Fruit fly (Drosophila melanogaster): Measurements from ENCODE around the gene Mst87F.
A peak's percentile ranks its signal among the peaks of the same experiment; 100 is the strongest.

Gene Mst87F

dm6 chr3R:13820483-13820882 is 7.3 kb downstream of the Mst87F start (continued):
- TF ChIP-seq corto (GFP tag; optimal IDR thresholded peaks at IDR 0.05) (no peak), psq (GFP tag; optimal IDR thresholded peaks at IDR 0.05) (no peak), CG17361 (GFP tag; IDR thresholded peaks at IDR 0.05) (no peak), zfh1 (GFP tag; IDR thresholded peaks at IDR 0.05) (no peak), ranshi (GFP tag; IDR thresholded peaks at IDR 0.05) (no peak), Ada2b (GFP tag; IDR thresholded peaks at IDR 0.05) (no peak), CG10979 (tag; optimal IDR thresholded peaks at IDR 0.05) (no peak), Atf-2 (GFP tag; optimal IDR thresholded peaks at IDR 0.05) (no peak), GATAe (GFP tag; conservative IDR thresholded peaks at IDR 0.05) (no peak), CG12744 (GFP tag; optimal IDR thresholded peaks at IDR 0.05) (no peak), Hmr (GFP tag; optimal IDR thresholded peaks at IDR 0.05) (no peak), exex (tag; optimal IDR thresholded peaks at IDR 0.05) (no peak), dimm (GFP tag; IDR thresholded peaks at IDR 0.05) (no peak), lab (GFP tag; optimal IDR thresholded peaks at IDR 0.05) (peak; percentile 11), Nf-YC (tag; optimal IDR thresholded peaks at IDR 0.05) (no peak), dm (GFP tag; optimal IDR thresholded peaks at IDR 0.05) (no peak), CG31441 (GFP tag; IDR thresholded peaks at IDR 0.05) (0 out of 2 replicates have a peak, but pooled peaks have one; percentile 13), CG5180 (GFP tag; optimal IDR thresholded peaks at IDR 0.05) (no peak), Mes4 (GFP tag; optimal IDR thresholded peaks at IDR 0.05) (no peak), gsb (GFP tag; IDR thresholded peaks at IDR 0.05) (no peak), croc (GFP tag; conservative IDR thresholded peaks at IDR 0.05) (no peak), CG10147 (GFP tag; optimal IDR thresholded peaks at IDR 0.05) (no peak), ewg (GFP tag; optimal IDR thresholded peaks at IDR 0.05) (no peak), CG34224 (GFP tag; IDR thresholded peaks at IDR 0.05; ENCODE audit: partially characterized antibody) (no peak), crol (GFP tag; IDR thresholded peaks at IDR 0.05) (no peak), Awh (GFP tag; IDR thresholded peaks at IDR 0.05) (no peak), CG30403 (GFP tag; optimal IDR thresholded peaks at IDR 0.05) (no peak), CG3281 (GFP tag; optimal IDR thresholded peaks at IDR 0.05) (no peak), Neu2 (GFP tag; optimal IDR thresholded peaks at IDR 0.05; ENCODE audit: borderline replicate concordance) (no peak)

DNA sequence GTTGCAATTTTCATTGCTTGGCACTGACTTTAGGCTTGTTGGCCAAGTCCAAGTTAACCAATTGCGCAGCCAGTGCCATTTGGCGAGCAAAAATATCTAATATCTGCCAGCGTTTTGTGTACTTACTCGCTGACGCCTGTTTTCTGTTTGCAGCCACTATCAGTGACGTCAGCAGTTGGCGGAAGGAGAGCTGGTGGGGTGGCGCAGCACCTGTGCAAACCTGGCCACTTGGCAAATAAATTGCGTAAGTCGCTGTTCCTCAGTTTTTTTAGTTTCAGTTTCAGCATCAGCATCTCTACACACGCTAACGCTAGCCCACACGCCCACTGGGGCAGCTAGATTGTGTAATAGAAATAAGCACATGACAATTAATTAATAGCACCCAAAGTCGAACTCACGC is 8.8 kb downstream of the Mst87F start:
- 0 out of 3 replicates have a peak, but pooled peaks have one; percentile 26 for TF ChIP-seq ci (GFP tag; IDR thresholded peaks at IDR 0.05)
- no peak for TF ChIP-seq sr (GFP tag; IDR thresholded peaks at IDR 0.05)
- TF ChIP-seq Camta (GFP tag; optimal IDR thresholded peaks at IDR 0.05) = no peak
- TF ChIP-seq CG15514 (GFP tag; optimal IDR thresholded peaks at IDR 0.05) = peak; percentile 19
- no peak for TF ChIP-seq CG8290 (GFP tag; optimal IDR thresholded peaks at IDR 0.05)
- peak in 1 of 2 experiments; percentile 19 for TF ChIP-seq CG8290 (tag; optimal IDR thresholded peaks at IDR 0.05)
- peak; percentile 50 for TF ChIP-seq CG18599 (GFP tag; optimal IDR thresholded peaks at IDR 0.05)
- TF ChIP-seq slbo (GFP tag; IDR thresholded peaks at IDR 0.05) = 0 out of 2 replicates have a peak, but pooled peaks have one; percentile 26
- 0 out of 2 replicates have a peak, but pooled peaks have one; percentile 9 for TF ChIP-seq CG4730 (GFP tag; IDR thresholded peaks at IDR 0.05)
- TF ChIP-seq Med (GFP tag) = peak; percentile 37
- no peak for TF ChIP-seq Bdp1 (GFP tag; optimal IDR thresholded peaks at IDR 0.05)
- peak; percentile 9 for TF ChIP-seq Hmr (GFP tag; optimal IDR thresholded peaks at IDR 0.05)
- no peak for TF ChIP-seq luna (GFP tag; optimal IDR thresholded peaks at IDR 0.05)
- peak; percentile 23 for TF ChIP-seq BtbVII (GFP tag; optimal IDR thresholded peaks at IDR 0.05)
- no peak for TF ChIP-seq Scr (GFP tag; IDR thresholded peaks at IDR 0.05; ENCODE audit: partially characterized antibody)
- TF ChIP-seq CG31388 (GFP tag; optimal IDR thresholded peaks at IDR 0.05) = no peak
- no peak for TF ChIP-seq CG31224 (GFP tag; IDR thresholded peaks at IDR 0.05)
- TF ChIP-seq Drgx (GFP tag; IDR thresholded peaks at IDR 0.05) = 0 out of 2 replicates have a peak, but pooled peaks have one; percentile 20
- TF ChIP-seq CG13894 (tag; optimal IDR thresholded peaks at IDR 0.05) = no peak
- no peak for TF ChIP-seq gfzf (GFP tag; optimal IDR thresholded peaks at IDR 0.05)
- no peak for TF ChIP-seq Deaf1 (tag; optimal IDR thresholded peaks at IDR 0.05)
- no peak for TF ChIP-seq CoRest (tag; optimal IDR thresholded peaks at IDR 0.05)
- no peak for TF ChIP-seq al (GFP tag; IDR thresholded peaks at IDR 0.05)
- peak; percentile 24 for TF ChIP-seq caup (GFP tag; optimal IDR thresholded peaks at IDR 0.05; ENCODE audit: severe bottlenecking)
- peak; percentile 11 for TF ChIP-seq CG3281 (GFP tag; optimal IDR thresholded peaks at IDR 0.05)
